Fruit fly (Drosophila melanogaster) whole organism, wandering third instar larva: Measurements from ENCODE around the gene woc.
A peak's percentile ranks its signal among the peaks of the same experiment; 100 is the strongest.

ENCODE experiments used
- GATAd ChIP-seq: sonication (Bioruptor generic); optimal IDR thresholded peaks from 2 replicates; lab custom pipeline; 2016; ENCODE audit warnings: missing biosample characterization, missing genetic modification characterization
- Mio ChIP-seq: sonication (Bioruptor generic); optimal IDR thresholded peaks from 2 replicates; lab custom pipeline; 2016; ENCODE audit warnings: missing biosample characterization, missing genetic modification characterization
- OdsH ChIP-seq: fragments of 200-800 bp; sonication (Bioruptor generic); optimal IDR thresholded peaks from 2 replicates; lab custom pipeline; 2016; ENCODE audit warnings: missing biosample characterization, mild to moderate bottlenecking, missing genetic modification characterization
- Sp1 ChIP-seq: fragments of 200-800 bp; sonication (Bioruptor generic); optimal IDR thresholded peaks from 3 replicates; lab custom pipeline; 2019; ENCODE audit warnings: missing biosample characterization, mild to moderate bottlenecking, missing genetic modification characterization, moderate library complexity
- dsf ChIP-seq: sonication (Bioruptor generic); optimal IDR thresholded peaks from 2 replicates; lab custom pipeline; 2016; ENCODE audit warnings: missing biosample characterization, missing genetic modification characterization, borderline replicate concordance
- lola ChIP-seq: fragments of >200 bp; optimal IDR thresholded peaks from 2 replicates; lab custom pipeline; 2017; ENCODE audit warnings: missing biosample characterization, missing genetic modification characterization
- pan ChIP-seq: fragments of >200 bp; optimal IDR thresholded peaks from 2 replicates; lab custom pipeline; 2017
- psq ChIP-seq: fragments of 200-800 bp; sonication (Bioruptor generic); optimal IDR thresholded peaks from 3 replicates; lab custom pipeline; 2017; ENCODE audit warnings: missing biosample characterization, mild to moderate bottlenecking, missing genetic modification characterization, moderate library complexity
- sv ChIP-seq: fragments of 200-800 bp; sonication (Bioruptor generic); optimal IDR thresholded peaks from 3 replicates; lab custom pipeline; 2016; ENCODE audit warnings: missing biosample characterization, missing genetic modification characterization
- tai ChIP-seq: sonication (Bioruptor generic); optimal IDR thresholded peaks from 2 replicates; lab custom pipeline; 2016; ENCODE audit warnings: missing biosample characterization, missing genetic modification characterization
- usp ChIP-seq: fragments of >200 bp; optimal IDR thresholded peaks from 2 replicates; lab custom pipeline; 2017; ENCODE audit warnings: missing biosample characterization, missing genetic modification characterization

DNA sequence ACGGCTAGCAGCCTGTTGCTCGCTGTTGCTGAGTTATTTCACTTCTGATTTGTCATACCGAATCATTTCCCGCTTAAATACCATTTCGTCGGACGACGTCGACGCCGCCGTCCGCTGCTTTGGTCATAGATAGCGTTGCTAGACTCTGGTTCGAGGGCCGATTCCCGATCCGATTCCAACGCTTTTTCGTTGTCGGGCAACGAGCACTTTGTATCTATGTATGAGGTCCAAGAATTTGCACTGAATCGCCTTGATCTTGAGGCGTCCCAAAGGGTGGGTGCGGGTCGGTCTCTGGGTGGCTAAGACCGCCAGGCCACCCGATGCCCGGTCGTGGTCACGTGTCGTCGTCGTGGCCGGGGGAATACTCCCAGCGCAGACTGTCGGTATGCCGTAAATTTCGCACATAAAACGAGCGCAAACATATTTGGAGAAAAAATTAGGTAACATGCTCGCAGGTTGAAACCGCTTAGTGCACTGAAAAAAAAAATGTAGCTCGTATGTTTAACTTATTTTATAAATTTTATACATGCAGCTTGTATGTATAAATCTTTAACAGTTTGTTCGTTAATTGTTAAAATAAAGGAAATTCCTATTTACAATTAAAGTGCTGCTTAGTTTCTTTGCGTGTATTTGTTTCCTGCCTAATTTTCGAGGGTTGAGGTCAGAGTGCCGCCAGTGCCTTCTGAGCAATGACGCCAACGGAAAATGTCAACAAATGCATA is 28.5 kb upstream of the woc start, which contains the start of gene CG3348:
- TF ChIP-seq sv (GFP tag; lab: Kevin White, UChicago) (peak; percentile 50), psq (GFP tag; lab: Kevin White, UChicago) (peak; percentile 49), usp (GFP tag; lab: Kevin White, UChicago) (no peak), tai (GFP tag; lab: Kevin White, UChicago) (no peak), OdsH (GFP tag; lab: Kevin White, UChicago) (peak; percentile 64), lola (GFP tag; lab: Kevin White, UChicago) (no peak), Sp1 (GFP tag; lab: Kevin White, UChicago) (peak; percentile 65), pan (lab: Kevin White, UChicago) (no peak), GATAd (no peak), dsf (GFP tag; lab: Kevin White, UChicago) (no peak), Mio (no peak)
